Fruit fly (Drosophila melanogaster) whole organism, embryonic: ENCODE measurements around the gene Hacd1.

Experiments
- CG15269 ChIP-seq: fragments of 200-800 bp; sonication (Bioruptor generic); optimal IDR thresholded peaks from 2 replicates; lab custom pipeline; 2018; ENCODE audit warnings: missing biosample characterization, mild to moderate bottlenecking, missing genetic modification characterization, moderate library complexity
- CG17328 ChIP-seq: fragments of 200-800 bp; sonication (Bioruptor generic); IDR thresholded peaks from 2 replicates; pipeline ENCODE4 v1.3.6; 2022; ENCODE audit warnings: missing biosample characterization, missing genetic modification characterization
- CG2889 ChIP-seq: fragments of 200-800 bp; sonication (Bioruptor generic); IDR thresholded peaks from 3 replicates; pipeline ENCODE4 v1.3.6; 2022; ENCODE audit warnings: missing biosample characterization, missing genetic modification characterization
- CG31224 ChIP-seq: fragments of 200-800 bp; sonication (Bioruptor generic); IDR thresholded peaks from 2 replicates; pipeline ENCODE4 v1.3.6; 2022; ENCODE audit warnings: missing biosample characterization, missing genetic modification characterization
- CG6791 ChIP-seq: fragments of 200-800 bp; sonication (Bioruptor generic); IDR thresholded peaks from 3 replicates; pipeline ENCODE4 v1.3.6; 2022; ENCODE audit warnings: missing biosample characterization, missing genetic modification characterization; ENCODE audit not compliant: partially characterized antibody
- CG7987 ChIP-seq: fragments of 200-800 bp; sonication (Bioruptor generic); optimal IDR thresholded peaks from 2 replicates; lab custom pipeline; 2018; ENCODE audit warnings: missing biosample characterization, mild to moderate bottlenecking, missing genetic modification characterization, moderate library complexity
- Gsc ChIP-seq: fragments of 200-800 bp; sonication (Bioruptor generic); IDR thresholded peaks from 2 replicates; pipeline ENCODE4 v1.3.6; 2022; ENCODE audit warnings: missing biosample characterization, missing genetic modification characterization
- Lpt ChIP-seq: fragments of >200 bp; optimal IDR thresholded peaks from 2 replicates; lab custom pipeline; 2018; ENCODE audit warnings: missing biosample characterization, missing genetic modification characterization
- Neu2 ChIP-seq: fragments of 200-800 bp; sonication (Bioruptor generic); optimal IDR thresholded peaks from 3 replicates; lab custom pipeline; 2016; ENCODE audit warnings: missing biosample characterization, missing genetic modification characterization, borderline replicate concordance
- Sox102F ChIP-seq: fragments of 200-800 bp; sonication (Bioruptor generic); optimal IDR thresholded peaks from 2 replicates; lab custom pipeline; 2018; ENCODE audit warnings: missing biosample characterization, mild to moderate bottlenecking, missing genetic modification characterization, moderate library complexity
- crc ChIP-seq: fragments of 200-800 bp; sonication (Bioruptor generic); optimal IDR thresholded peaks from 2 replicates; lab custom pipeline; 2016; ENCODE audit warnings: missing biosample characterization, missing genetic modification characterization
- zf30C ChIP-seq: fragments of 200-800 bp; sonication (Bioruptor generic); optimal IDR thresholded peaks from 3 replicates; lab custom pipeline; 2018; ENCODE audit warnings: missing biosample characterization, mild to moderate bottlenecking, missing genetic modification characterization

dm6 chr2L:11989729-11990128 is 12.3 kb downstream of the Hacd1 start, which contains the start of the genes zuc and dgt2:
- TF ChIP-seq CG6791 (GFP tag; lab: Robert Waterston, UW) (peak; percentile 52; the same call in 1 of the 3 replicates), CG15269 (tag; lab: Kevin White, UChicago) (no peak), CG7987 (GFP tag; lab: Kevin White, UChicago) (no peak), crc (GFP tag; lab: Kevin White, UChicago) (no peak), Lpt (GFP tag; lab: Kevin White, UChicago) (no peak), CG17328 (no peak), CG2889 (GFP tag; lab: Robert Waterston, UW) (no peak), Sox102F (GFP tag; lab: Kevin White, UChicago) (no peak), Gsc (GFP tag; lab: Robert Waterston, UW) (no peak), CG31224 (no peak), zf30C (GFP tag; lab: Kevin White, UChicago) (no peak), Neu2 (no peak)
